Comparison of ENCODE assay signal across 2 worm cellular contexts in genomic region chrV:10770026-10770425, ce11.
TF ChIP-seq lines count a peak whose summit lies in the region.

D1054.1 (minus strand) TSS chrV:10770217.
pas-2 (plus strand) TSS chrV:10770368.

TF ChIP-seq in whole organism, L1 larva, 84 proteins besides CTCF, POLR2A, EP300 and RAD21 (continued from another document):
- TF ChIP-seq hpl-2 (GFP tag; optimal IDR thresholded peaks at IDR 0.05; lab: Kevin White, UChicago) (no peak), dpl-1 (GFP tag; optimal IDR thresholded peaks at IDR 0.05; lab: Kevin White, UChicago) (peak in 2 of 3 experiments; percentile 1 to 37), hlh-17 (GFP tag; optimal IDR thresholded peaks at IDR 0.05; lab: Kevin White, UChicago; ENCODE audit: borderline replicate concordance) (no peak), nhr-20 (tag; optimal IDR thresholded peaks at IDR 0.05; lab: Kevin White, UChicago) (no peak), tlp-1 (tag; optimal IDR thresholded peaks at IDR 0.05; lab: Kevin White, UChicago) (no peak), ztf-4 (tag; optimal IDR thresholded peaks at IDR 0.05; lab: Kevin White, UChicago) (no peak), fkh-8 (tag; optimal IDR thresholded peaks at IDR 0.05; lab: Kevin White, UChicago) (no peak), ama-1 (optimal IDR thresholded peaks at IDR 0.05; lab: Kevin White, UChicago) (no peak), C04F5.9 (tag; optimal IDR thresholded peaks at IDR 0.05; lab: Kevin White, UChicago) (no peak), nhr-11 (tag; optimal IDR thresholded peaks at IDR 0.05; lab: Kevin White, UChicago) (no peak), F16B12.6 (tag; optimal IDR thresholded peaks at IDR 0.05; lab: Kevin White, UChicago) (no peak), nhr-237 (tag; optimal IDR thresholded peaks at IDR 0.05; lab: Kevin White, UChicago) (no peak), tbx-2 (tag; optimal IDR thresholded peaks at IDR 0.05; lab: Kevin White, UChicago) (no peak), aha-1 (tag; optimal IDR thresholded peaks at IDR 0.05; lab: Kevin White, UChicago) (no peak), xbp-1 (tag; optimal IDR thresholded peaks at IDR 0.05; lab: Kevin White, UChicago) (no peak), pax-3 (tag; optimal IDR thresholded peaks at IDR 0.05; lab: Kevin White, UChicago) (no peak), alr-1 (tag; optimal IDR thresholded peaks at IDR 0.05; lab: Kevin White, UChicago; ENCODE audit: borderline replicate concordance) (no peak), mep-1 (tag; optimal IDR thresholded peaks at IDR 0.05; lab: Kevin White, UChicago) (peak; percentile 45), mdl-1 (tag; optimal IDR thresholded peaks at IDR 0.05; lab: Kevin White, UChicago) (no peak), isw-1 (GFP tag; IDR thresholded peaks at IDR 0.05; lab: Robert Waterston, UW) (no peak), nhr-71 (tag; optimal IDR thresholded peaks at IDR 0.05; lab: Kevin White, UChicago) (no peak), aly-2 (tag; optimal IDR thresholded peaks at IDR 0.05; lab: Kevin White, UChicago) (no peak), lsy-2 (tag; optimal IDR thresholded peaks at IDR 0.05; lab: Kevin White, UChicago) (peak in 1 of 2 experiments; percentile 41), nhr-90 (tag; optimal IDR thresholded peaks at IDR 0.05; lab: Kevin White, UChicago; ENCODE audit: poor library complexity) (no peak), nhr-19 (GFP tag; conservative IDR thresholded peaks at IDR 0.05; lab: Robert Waterston, UW) (no peak), lin-15B (tag; optimal IDR thresholded peaks at IDR 0.05; lab: Kevin White, UChicago) (no peak), ceh-88 (GFP tag; IDR thresholded peaks at IDR 0.05; lab: Robert Waterston, UW) (no peak), skn-1 (tag; optimal IDR thresholded peaks at IDR 0.05; lab: Kevin White, UChicago) (peak; percentile 92), swsn-7 (tag; optimal IDR thresholded peaks at IDR 0.05; lab: Kevin White, UChicago) (no peak), unc-130 (tag; optimal IDR thresholded peaks at IDR 0.05; lab: Kevin White, UChicago) (no peak), snu-23 (GFP tag; optimal IDR thresholded peaks at IDR 0.05; lab: Kevin White, UChicago) (no peak), sox-4 (tag; optimal IDR thresholded peaks at IDR 0.05; lab: Kevin White, UChicago) (no peak), blmp-1 (tag; optimal IDR thresholded peaks at IDR 0.05; lab: Kevin White, UChicago) (peak; percentile 45), snpc-4 (tag; optimal IDR thresholded peaks at IDR 0.05; lab: Kevin White, UChicago) (peak; percentile 19), fos-1 (tag; optimal IDR thresholded peaks at IDR 0.05; lab: Kevin White, UChicago) (no peak), unc-86 (tag; optimal IDR thresholded peaks at IDR 0.05; lab: Kevin White, UChicago) (no peak), vab-15 (tag; optimal IDR thresholded peaks at IDR 0.05; lab: Kevin White, UChicago) (no peak), unc-30 (tag; optimal IDR thresholded peaks at IDR 0.05; lab: Kevin White, UChicago) (no peak), ceh-63 (GFP tag; optimal IDR thresholded peaks at IDR 0.05; lab: Kevin White, UChicago) (no peak), egl-13 (tag; optimal IDR thresholded peaks at IDR 0.05; lab: Kevin White, UChicago) (no peak), ces-1 (GFP tag; optimal IDR thresholded peaks at IDR 0.05; lab: Kevin White, UChicago) (no peak), lin-13 (GFP tag; optimal IDR thresholded peaks at IDR 0.05; lab: Kevin White, UChicago) (no peak), nhr-77 (tag; optimal IDR thresholded peaks at IDR 0.05; lab: Kevin White, UChicago) (no peak), efl-1 (optimal IDR thresholded peaks at IDR 0.05; lab: Kevin White, UChicago) (peak in 1 of 2 experiments; percentile 24), efl-1 (GFP tag; optimal IDR thresholded peaks at IDR 0.05 in 1 of 2; lab: Kevin White, UChicago) (peak in 1 of 2 experiments; percentile 3), sup-37 (GFP tag; optimal IDR thresholded peaks at IDR 0.05; lab: Kevin White, UChicago) (no peak), sptf-1 (tag; optimal IDR thresholded peaks at IDR 0.05; lab: Kevin White, UChicago) (no peak), egl-27 (tag; optimal IDR thresholded peaks at IDR 0.05; lab: Kevin White, UChicago) (no peak), C34B4.2 (tag; optimal IDR thresholded peaks at IDR 0.05; lab: Kevin White, UChicago) (no peak), Y116A8C.19 (tag; optimal IDR thresholded peaks at IDR 0.05; lab: Kevin White, UChicago; ENCODE audit: borderline replicate concordance) (no peak), lin-35 (GFP tag; optimal IDR thresholded peaks at IDR 0.05; lab: Kevin White, UChicago) (peak; percentile 22 to 34), nhr-84 (tag; optimal IDR thresholded peaks at IDR 0.05; lab: Kevin White, UChicago) (no peak), fkh-4 (tag; optimal IDR thresholded peaks at IDR 0.05; lab: Kevin White, UChicago; ENCODE audit: borderline replicate concordance) (no peak)

TF ChIP-seq in whole organism, L2 larva, 48 proteins besides CTCF, POLR2A, EP300 and RAD21 (continued from another document):
- TF ChIP-seq unc-39 (tag; optimal IDR thresholded peaks at IDR 0.05; lab: Kevin White, UChicago) (no peak), ama-1 (optimal IDR thresholded peaks at IDR 0.05; lab: Kevin White, UChicago) (no peak), nhr-21 (tag; optimal IDR thresholded peaks at IDR 0.05; lab: Kevin White, UChicago) (no peak), Y55F3AM.14 (GFP tag; optimal IDR thresholded peaks at IDR 0.05; lab: Kevin White, UChicago) (no peak), C34F6.9 (tag; optimal IDR thresholded peaks at IDR 0.05; lab: Kevin White, UChicago) (peak; percentile 50)
TF ChIP-seq in whole organism, L2 larva: peak in this region for 4.
